Fruit fly (Drosophila melanogaster) whole organism, embryonic: ENCODE data around the gene ATPsynepsilonL.

Experiments used
- Taf1 ChIP-seq: fragments of 200-800 bp; sonication (Bioruptor generic); IDR thresholded peaks from 2 replicates; pipeline ENCODE4 v1.3.6; 2022; ENCODE audit warnings: missing biosample characterization, missing genetic modification characterization
- shn ChIP-seq: fragments of 200-800 bp; sonication (Bioruptor generic); optimal IDR thresholded peaks from 3 replicates; lab custom pipeline; 2016; ENCODE audit warnings: missing biosample characterization, missing genetic modification characterization

- no peak for TF ChIP-seq Taf1 (GFP tag; lab: Robert Waterston, UW)
- no peak for TF ChIP-seq shn (GFP tag; lab: Kevin White, UChicago)
Measured at dm6 chr3R:10130091-10130490, 8.5 kb downstream of the ATPsynepsilonL start.
